Fruit fly (Drosophila melanogaster) whole organism, adult: ENCODE results near the gene raptor.

ENCODE experiments used
- CG11617 ChIP-seq: fragments of 200-800 bp; sonication (Bioruptor generic); optimal IDR thresholded peaks from 2 replicates; lab custom pipeline; 2017; ENCODE audit warnings: mild to moderate bottlenecking, missing biosample characterization, missing genetic modification reagents, missing genetic modification characterization
- CG12768 ChIP-seq: fragments of 200-800 bp; sonication (Bioruptor generic); optimal IDR thresholded peaks from 2 replicates; lab custom pipeline; 2017; ENCODE audit warnings: missing biosample characterization, missing genetic modification characterization, mild to moderate bottlenecking, moderate library complexity, missing genetic modification reagents
- CG14711 ChIP-seq: fragments of 200-800 bp; sonication (Bioruptor generic); optimal IDR thresholded peaks from 2 replicates; lab custom pipeline; 2018; ENCODE audit warnings: missing biosample characterization, mild to moderate bottlenecking, missing genetic modification characterization, moderate library complexity
- CG1620 ChIP-seq: fragments of 200-800 bp; sonication (Bioruptor generic); optimal IDR thresholded peaks from 2 replicates; lab custom pipeline; 2016; ENCODE audit warnings: missing biosample characterization, missing genetic modification characterization
- CG33017 ChIP-seq: fragments of 200-800 bp; sonication (Bioruptor generic); optimal IDR thresholded peaks from 2 replicates; lab custom pipeline; 2018; ENCODE audit warnings: missing biosample characterization, mild to moderate bottlenecking, missing genetic modification characterization, moderate library complexity
- CG5204 ChIP-seq: fragments of 200-800 bp; sonication (Bioruptor generic); optimal IDR thresholded peaks from 2 replicates; lab custom pipeline; 2016; ENCODE audit warnings: missing biosample characterization, missing genetic modification characterization
- CG7045 ChIP-seq: fragments of 200-800 bp; sonication (Bioruptor generic); optimal IDR thresholded peaks from 2 replicates; lab custom pipeline; 2017; ENCODE audit warnings: missing biosample characterization, mild to moderate bottlenecking, missing genetic modification characterization
- CG7101 ChIP-seq: fragments of 200-800 bp; sonication (Bioruptor generic); optimal IDR thresholded peaks from 2 replicates; lab custom pipeline; 2018; ENCODE audit warnings: missing biosample characterization, mild to moderate bottlenecking, missing genetic modification characterization, moderate library complexity
- Clk ChIP-seq: fragments of 200-800 bp; sonication (Bioruptor generic); optimal IDR thresholded peaks from 2 replicates; lab custom pipeline; 2017; ENCODE audit warnings: missing biosample characterization, missing genetic modification characterization
- Crg-1 ChIP-seq: fragments of 200-800 bp; sonication (Bioruptor generic); optimal IDR thresholded peaks from 2 replicates; lab custom pipeline; 2016; ENCODE audit warnings: missing biosample characterization, missing genetic modification characterization
- Hr96 ChIP-seq: fragments of 200-800 bp; sonication (Bioruptor generic); optimal IDR thresholded peaks from 2 replicates; lab custom pipeline; 2016; ENCODE audit warnings: missing biosample characterization, missing genetic modification characterization
- Mnt ChIP-seq: fragments of 200-800 bp; sonication (Bioruptor generic); optimal IDR thresholded peaks from 2 replicates; lab custom pipeline; 2016; ENCODE audit warnings: missing biosample characterization, mild to moderate bottlenecking, missing genetic modification characterization
- bab1 ChIP-seq: fragments of 200-800 bp; sonication (Bioruptor generic); optimal IDR thresholded peaks from 3 replicates; lab custom pipeline; 2019; ENCODE audit warnings: missing biosample characterization, mild to moderate bottlenecking, missing genetic modification characterization, moderate library complexity
- cic ChIP-seq: fragments of 200-800 bp; sonication (Bioruptor generic); optimal IDR thresholded peaks from 2 replicates; lab custom pipeline; 2017; ENCODE audit warnings: missing biosample characterization, mild to moderate bottlenecking, missing genetic modification characterization, moderate library complexity
- cnc ChIP-seq, 2 experiments: fragments of >200 bp; optimal IDR thresholded peaks; 2 replicates each; lab custom pipeline; 2017
- kay ChIP-seq: fragments of 200-800 bp; sonication (Bioruptor generic); peaks from one replicate; lab custom pipeline; 2016; ENCODE audit warnings: missing biosample characterization, missing genetic modification characterization, borderline replicate concordance
- ovo ChIP-seq: fragments of 200-800 bp; sonication (Bioruptor generic); optimal IDR thresholded peaks from 2 replicates; lab custom pipeline; 2016; ENCODE audit warnings: missing biosample characterization, missing genetic modification characterization
- pad ChIP-seq: fragments of 200-800 bp; sonication (Bioruptor generic); optimal IDR thresholded peaks from 3 replicates; lab custom pipeline; 2017; ENCODE audit warnings: missing biosample characterization, missing genetic modification characterization, mild to moderate bottlenecking, moderate library complexity, missing genetic modification reagents
- tj ChIP-seq: fragments of 200-800 bp; sonication (Bioruptor generic); optimal IDR thresholded peaks from 3 replicates; lab custom pipeline; 2017; ENCODE audit warnings: missing biosample characterization, mild to moderate bottlenecking, missing genetic modification characterization, moderate library complexity
- toe ChIP-seq: fragments of 200-800 bp; sonication (Bioruptor generic); optimal IDR thresholded peaks from 2 replicates; lab custom pipeline; 2016; ENCODE audit warnings: missing biosample characterization, missing genetic modification characterization

raptor gene

dm6 chrX:6035359-6035758 is 54.6 kb downstream of the raptor start:
- TF ChIP-seq cnc (optimal IDR thresholded peaks at IDR 0.05; lab: Kevin White, UChicago), result no peak
- no peak for TF ChIP-seq bab1 (GFP tag; lab: Kevin White, UChicago)
- TF ChIP-seq Mnt, result no peak
- no peak for TF ChIP-seq CG33017 (tag; lab: Kevin White, UChicago)
- no peak for TF ChIP-seq CG12768 (GFP tag; lab: Kevin White, UChicago)
- no peak for TF ChIP-seq pad (GFP tag; lab: Kevin White, UChicago)

- TF ChIP-seq cnc (optimal IDR thresholded peaks at IDR 0.05; lab: Kevin White, UChicago) (no peak), tj (GFP tag; lab: Kevin White, UChicago) (no peak), CG7101 (tag; lab: Kevin White, UChicago) (no peak), CG5204 (GFP tag; lab: Kevin White, UChicago) (no peak), kay (GFP tag; lab: Kevin White, UChicago) (no peak), CG11617 (no peak), CG33017 (tag; lab: Kevin White, UChicago) (no peak), CG1620 (no peak), CG7045 (no peak), pad (GFP tag; lab: Kevin White, UChicago) (no peak), cic (no peak), Crg-1 (GFP tag; lab: Kevin White, UChicago) (no peak), Mnt (no peak)
Observed at dm6 chrX:6034741-6035140, 55.3 kb downstream of the raptor start.

- TF ChIP-seq cnc (optimal IDR thresholded peaks at IDR 0.05; lab: Kevin White, UChicago), result no peak
- TF ChIP-seq pad (GFP tag; lab: Kevin White, UChicago), result no peak
- no peak for TF ChIP-seq CG7045
- TF ChIP-seq CG1620, result no peak
- no peak for TF ChIP-seq Mnt
- no peak for TF ChIP-seq CG7101 (tag; lab: Kevin White, UChicago)
- TF ChIP-seq Clk, result no peak
- TF ChIP-seq ovo (GFP tag; lab: Kevin White, UChicago), result no peak
- TF ChIP-seq CG5204 (GFP tag; lab: Kevin White, UChicago), result no peak
- no peak for TF ChIP-seq Crg-1 (GFP tag; lab: Kevin White, UChicago)
- no peak for TF ChIP-seq CG14711 (tag; lab: Kevin White, UChicago)
- no peak for TF ChIP-seq Hr96 (GFP tag; lab: Kevin White, UChicago)
- no peak for TF ChIP-seq toe
- TF ChIP-seq CG33017 (tag; lab: Kevin White, UChicago), result no peak
Observed at dm6 chrX:6032826-6033225, 57.2 kb downstream of the raptor start.
